Fruit fly (Drosophila melanogaster): Measurements from ENCODE around the gene karr.

Gene karr

dm6 chrX:20159679-20160140, 49.3 kb upstream of the karr start, which contains the start of gene Rab35 (continued):
- TF ChIP-seq CG3995 (GFP tag; optimal IDR thresholded peaks at IDR 0.05) (peak; percentile 24), BEAF-32 (GFP tag; optimal IDR thresholded peaks at IDR 0.05) (peak; percentile 96), CG8290 (GFP tag; optimal IDR thresholded peaks at IDR 0.05) (peak; percentile 38), CG8290 (tag; optimal IDR thresholded peaks at IDR 0.05) (no peak), CG7963 (GFP tag; IDR thresholded peaks at IDR 0.05; ENCODE audit: partially characterized antibody) (peak; percentile 86), CG8924 (tag; optimal IDR thresholded peaks at IDR 0.05) (no peak), dm (GFP tag; optimal IDR thresholded peaks at IDR 0.05) (no peak), CG18599 (GFP tag; optimal IDR thresholded peaks at IDR 0.05) (no peak), CG4820 (GFP tag; optimal IDR thresholded peaks at IDR 0.05) (peak; percentile 11), Ets97D (GFP tag; optimal IDR thresholded peaks at IDR 0.05) (peak; percentile 44), Lhr (GFP tag; optimal IDR thresholded peaks at IDR 0.05) (peak; percentile 66), CG16815 (GFP tag; optimal IDR thresholded peaks at IDR 0.05) (no peak), CG2129 (GFP tag; IDR thresholded peaks at IDR 0.05; ENCODE audit: partially characterized antibody) (peak; percentile 94), Dll (GFP tag; IDR thresholded peaks at IDR 0.05; ENCODE audit: partially characterized antibody) (peak; percentile 97)

- peak; percentile 53; the same call in 1 of the 2 replicates for TF ChIP-seq Drgx (GFP tag; IDR thresholded peaks at IDR 0.05)
- TF ChIP-seq lbe (GFP tag; optimal IDR thresholded peaks at IDR 0.05) = peak; percentile 21
- TF ChIP-seq Adf1 (GFP tag; IDR thresholded peaks at IDR 0.05) = peak; percentile 8; the same call in 1 of the 2 replicates
- TF ChIP-seq Rfx (GFP tag; IDR thresholded peaks at IDR 0.05) = no peak
- TF ChIP-seq cad (GFP tag; optimal IDR thresholded peaks at IDR 0.05) = no peak
- TF ChIP-seq Aef1 (GFP tag; IDR thresholded peaks at IDR 0.05) = peak; percentile 71
- TF ChIP-seq repo (GFP tag; optimal IDR thresholded peaks at IDR 0.05) = no peak
- TF ChIP-seq grn (GFP tag; optimal IDR thresholded peaks at IDR 0.05) = peak; percentile 71
- peak; percentile 72; the same call in 2 of the 3 replicates for TF ChIP-seq CG34422 (GFP tag; IDR thresholded peaks at IDR 0.05)
- no peak for TF ChIP-seq Neu2 (GFP tag; optimal IDR thresholded peaks at IDR 0.05; ENCODE audit: borderline replicate concordance)
- TF ChIP-seq Bteb2 (GFP tag; optimal IDR thresholded peaks at IDR 0.05) = no peak
- TF ChIP-seq CG1832 (GFP tag; optimal IDR thresholded peaks at IDR 0.05) = peak; percentile 94
- TF ChIP-seq Trl (optimal IDR thresholded peaks at IDR 0.05) = peak; percentile 73 to 86
- no peak for TF ChIP-seq Trl (GFP tag; optimal IDR thresholded peaks at IDR 0.05)
- no peak for TF ChIP-seq PHDP (tag; optimal IDR thresholded peaks at IDR 0.05)
- no peak for TF ChIP-seq caup (GFP tag; optimal IDR thresholded peaks at IDR 0.05; ENCODE audit: severe bottlenecking)
- no peak for TF ChIP-seq CG12104 (GFP tag; optimal IDR thresholded peaks at IDR 0.05)
- TF ChIP-seq Vsx1 (GFP tag; optimal IDR thresholded peaks at IDR 0.05) = peak; percentile 0
- TF ChIP-seq CG15073 (GFP tag; optimal IDR thresholded peaks at IDR 0.05) = no peak
- TF ChIP-seq Kr (GFP tag; optimal IDR thresholded peaks at IDR 0.05) = no peak
- peak; percentile 31 for TF ChIP-seq Med (GFP tag)
- no peak for TF ChIP-seq CG6689 (GFP tag; IDR thresholded peaks at IDR 0.05)
- TF ChIP-seq exex (tag; optimal IDR thresholded peaks at IDR 0.05) = peak; percentile 47
- TF ChIP-seq CG6854 (GFP tag; optimal IDR thresholded peaks at IDR 0.05) = no peak
- TF ChIP-seq CG4360 (GFP tag; IDR thresholded peaks at IDR 0.05) = peak; percentile 94
- no peak for TF ChIP-seq CG12299 (tag; optimal IDR thresholded peaks at IDR 0.05)
- TF ChIP-seq CG10321 (GFP tag; IDR thresholded peaks at IDR 0.05) = peak; percentile 71
- TF ChIP-seq CG10543 (GFP tag; optimal IDR thresholded peaks at IDR 0.05) = no peak
- TF ChIP-seq CG9727 (GFP tag; optimal IDR thresholded peaks at IDR 0.05) = no peak
- TF ChIP-seq Pdp1 (GFP tag; optimal IDR thresholded peaks at IDR 0.05) = peak in 1 of 2 experiments; percentile 87
- no peak for TF ChIP-seq CG5180 (GFP tag; optimal IDR thresholded peaks at IDR 0.05)
- TF ChIP-seq GATAe (GFP tag; conservative IDR thresholded peaks at IDR 0.05) = peak; percentile 67
- no peak for TF ChIP-seq ham (GFP tag; IDR thresholded peaks at IDR 0.05)
- TF ChIP-seq sqz (GFP tag; optimal IDR thresholded peaks at IDR 0.05) = no peak
- 0 out of 4 replicates have a peak, but pooled peaks have one; percentile 51 for TF ChIP-seq chinmo (GFP tag; IDR thresholded peaks at IDR 0.05; ENCODE audit: partially characterized antibody)
- TF ChIP-seq nom (GFP tag; optimal IDR thresholded peaks at IDR 0.05) = peak; percentile 50
Observed at dm6 chrX:20158943-20159385, 48.6 kb upstream of the karr start.

All from whole organism, embryonic.